Worm (Caenorhabditis elegans) whole organism, midembryonic: Measurements from ENCODE around the gene acr-15.

Experiments used
- T22C8.4 ChIP-seq: fragments of 200-800 bp; sonication (Bioruptor generic); IDR thresholded peaks from 2 replicates; pipeline ENCODE4 v1.3.6; 2022; ENCODE audit warnings: missing genetic modification characterization, missing compliant biosample characterization
- cog-1 ChIP-seq: sonication (generic microtip); optimal IDR thresholded peaks from 2 replicates; lab custom pipeline; 2016; ENCODE audit warnings: missing genetic modification characterization, missing compliant biosample characterization
- flt-1 ChIP-seq: fragments of 200-800 bp; sonication (Bioruptor generic); IDR thresholded peaks from 2 replicates; pipeline ENCODE4 v1.3.6; 2022; ENCODE audit warnings: missing genetic modification characterization, missing compliant biosample characterization
- klf-2 ChIP-seq: fragments of 200-800 bp; sonication (Bioruptor generic); conservative IDR thresholded peaks from 2 replicates; pipeline ENCODE4 v1.3.6; 2022; ENCODE audit warnings: missing genetic modification reagents, missing genetic modification characterization, missing compliant biosample characterization
- med-1 ChIP-seq: sonication (generic microtip); optimal IDR thresholded peaks from 2 replicates; lab custom pipeline; 2017; ENCODE audit warnings: missing genetic modification characterization, mild to moderate bottlenecking, missing compliant biosample characterization, antibody characterized with exemption, missing genetic modification reagents; ENCODE audit not compliant: insufficient read depth
- ref-1 ChIP-seq: fragments of 200-800 bp; sonication (Bioruptor generic); conservative IDR thresholded peaks from 2 replicates; pipeline ENCODE4 v1.3.6; 2022; ENCODE audit warnings: missing genetic modification reagents, missing genetic modification characterization, missing compliant biosample characterization
- tab-1 ChIP-seq: fragments of 200-800 bp; sonication (Bioruptor generic); IDR thresholded peaks from 2 replicates; pipeline ENCODE4 v1.3.6; 2022; ENCODE audit warnings: missing genetic modification characterization, missing compliant biosample characterization
- ztf-23 ChIP-seq: fragments of 200-800 bp; sonication (Bioruptor generic); IDR thresholded peaks from 2 replicates; pipeline ENCODE4 v1.3.6; 2022; ENCODE audit warnings: missing genetic modification reagents, missing genetic modification characterization, missing compliant biosample characterization
- ztf-29 ChIP-seq: fragments of 200-800 bp; sonication (Bioruptor generic); IDR thresholded peaks from 2 replicates; pipeline ENCODE4 v1.3.6; 2022; ENCODE audit warnings: missing genetic modification reagents, missing genetic modification characterization, missing compliant biosample characterization

acr-15 gene

ce11 chrV:8533916-8534315, 18.6 kb upstream of the acr-15 start:
- TF ChIP-seq flt-1: no peak
- no peak for TF ChIP-seq T22C8.4 (GFP tag; lab: Robert Waterston, UW)
- TF ChIP-seq ref-1 (GFP tag; lab: Robert Waterston, UW): no peak
- no peak for TF ChIP-seq med-1
- TF ChIP-seq tab-1: no peak
- TF ChIP-seq ztf-29 (GFP tag; lab: Robert Waterston, UW): no peak
- TF ChIP-seq cog-1: no peak
- TF ChIP-seq klf-2 (GFP tag; lab: Robert Waterston, UW): no peak
- no peak for TF ChIP-seq ztf-23 (GFP tag; lab: Robert Waterston, UW)

DNA sequence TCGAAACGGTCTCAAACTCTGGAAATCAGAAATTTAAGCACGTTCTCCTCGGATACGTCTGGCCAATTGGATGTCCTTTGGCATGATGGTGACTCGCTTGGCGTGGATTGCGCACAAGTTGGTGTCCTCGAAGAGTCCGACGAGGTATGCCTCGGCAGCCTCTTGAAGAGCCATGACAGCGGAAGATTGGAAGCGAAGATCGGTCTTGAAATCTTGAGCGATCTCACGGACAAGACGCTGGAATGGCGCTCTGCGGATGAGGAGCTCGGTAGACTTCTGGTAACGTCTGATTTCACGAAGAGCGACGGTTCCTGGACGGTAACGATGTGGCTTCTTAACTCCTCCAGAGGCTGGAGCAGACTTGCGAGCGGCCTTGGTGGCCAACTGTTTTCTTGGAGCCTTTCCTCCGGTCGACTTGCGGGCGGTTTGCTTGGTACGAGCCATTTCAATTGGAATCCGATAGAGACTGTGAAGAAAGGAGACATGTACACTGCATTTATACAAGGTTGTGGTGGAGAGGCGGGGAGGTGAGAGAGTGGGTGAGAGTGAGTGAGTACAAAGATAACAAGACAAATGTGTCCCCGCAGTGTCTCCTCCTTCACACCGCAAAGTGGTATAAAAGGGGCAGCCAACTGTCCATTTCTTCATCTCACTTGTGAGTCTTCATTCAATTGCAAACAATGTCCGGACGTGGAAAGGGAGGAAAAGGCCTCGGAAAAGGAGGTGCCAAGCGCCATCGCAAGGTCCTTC, 17.8 kb upstream of the acr-15 start, which contains the start of the genes his-6 and his-5:
TSS of gene his-6 (minus strand) at position 444 of the 750 bp plus-strand sequence.
TSS of gene his-5 (plus strand) at position 681 of the 750 bp plus-strand sequence.
- peak; percentile 31; the same call in 1 of the 2 replicates for TF ChIP-seq ztf-29 (GFP tag; lab: Robert Waterston, UW)
- peak; percentile 73; the same call in 1 of the 2 replicates for TF ChIP-seq ztf-23 (GFP tag; lab: Robert Waterston, UW)
- 0 out of 2 replicates have a peak, but pooled peaks have one; percentile 29 for TF ChIP-seq klf-2 (GFP tag; lab: Robert Waterston, UW)
- TF ChIP-seq cog-1: peak; percentile 2
- TF ChIP-seq flt-1: peak; percentile 72

DNA sequence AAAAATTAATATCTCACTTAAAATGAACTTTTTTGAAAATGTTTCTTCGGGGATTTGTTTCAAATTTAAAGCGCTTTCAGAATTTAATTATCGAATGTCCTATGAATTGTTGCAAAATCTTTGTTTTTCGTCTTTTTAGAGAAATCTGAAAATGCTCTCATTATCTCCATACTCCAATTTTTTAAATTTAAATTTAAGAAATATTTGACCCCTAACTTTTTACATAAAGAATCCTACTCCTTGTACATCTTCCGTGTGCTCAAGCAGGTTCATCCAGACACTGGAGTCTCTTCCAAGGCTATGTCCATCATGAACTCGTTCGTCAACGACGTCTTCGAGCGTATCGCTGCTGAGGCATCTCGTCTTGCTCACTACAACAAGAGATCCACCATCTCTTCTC, 16.3 kb upstream of the acr-15 start, which contains the start of gene his-39:
TSS of gene his-39 (plus strand) at position 301 of the 400 bp plus-strand sequence.
- no peak for TF ChIP-seq tab-1
- no peak for TF ChIP-seq ref-1 (GFP tag; lab: Robert Waterston, UW)
- TF ChIP-seq cog-1: no peak
- no peak for TF ChIP-seq ztf-23 (GFP tag; lab: Robert Waterston, UW)
- TF ChIP-seq klf-2 (GFP tag; lab: Robert Waterston, UW): no peak
- TF ChIP-seq T22C8.4 (GFP tag; lab: Robert Waterston, UW): no peak
- TF ChIP-seq med-1: no peak
- no peak for TF ChIP-seq ztf-29 (GFP tag; lab: Robert Waterston, UW)
- TF ChIP-seq flt-1: no peak

DNA sequence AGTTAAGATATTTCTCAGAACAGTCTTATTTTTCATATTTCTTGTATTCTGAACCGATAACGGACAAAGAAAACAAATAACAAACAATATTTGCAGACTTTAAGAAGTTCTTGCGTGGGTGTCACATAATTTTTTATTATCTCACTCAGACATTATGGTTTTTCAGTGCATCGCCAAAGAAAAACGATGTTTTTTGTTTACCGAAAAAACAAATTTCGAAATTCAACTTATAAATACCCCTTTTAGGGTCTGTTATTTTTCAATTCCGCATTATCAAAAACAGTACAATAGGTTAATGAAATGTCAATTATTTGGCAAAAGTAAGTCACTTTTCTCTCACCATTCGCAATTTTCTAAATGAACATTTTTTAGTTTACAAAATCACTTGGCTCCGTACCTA, 15.5 kb upstream of the acr-15 start, which contains the start of gene otpl-4:
TSS of gene otpl-4 (plus strand) at position 301 of the 400 bp plus-strand sequence.
- TF ChIP-seq tab-1: no peak
- no peak for TF ChIP-seq med-1
- no peak for TF ChIP-seq ztf-29 (GFP tag; lab: Robert Waterston, UW)
- TF ChIP-seq T22C8.4 (GFP tag; lab: Robert Waterston, UW): no peak
- TF ChIP-seq flt-1: no peak
- no peak for TF ChIP-seq cog-1
- TF ChIP-seq klf-2 (GFP tag; lab: Robert Waterston, UW): no peak
- TF ChIP-seq ref-1 (GFP tag; lab: Robert Waterston, UW): no peak
- TF ChIP-seq ztf-23 (GFP tag; lab: Robert Waterston, UW): no peak

DNA sequence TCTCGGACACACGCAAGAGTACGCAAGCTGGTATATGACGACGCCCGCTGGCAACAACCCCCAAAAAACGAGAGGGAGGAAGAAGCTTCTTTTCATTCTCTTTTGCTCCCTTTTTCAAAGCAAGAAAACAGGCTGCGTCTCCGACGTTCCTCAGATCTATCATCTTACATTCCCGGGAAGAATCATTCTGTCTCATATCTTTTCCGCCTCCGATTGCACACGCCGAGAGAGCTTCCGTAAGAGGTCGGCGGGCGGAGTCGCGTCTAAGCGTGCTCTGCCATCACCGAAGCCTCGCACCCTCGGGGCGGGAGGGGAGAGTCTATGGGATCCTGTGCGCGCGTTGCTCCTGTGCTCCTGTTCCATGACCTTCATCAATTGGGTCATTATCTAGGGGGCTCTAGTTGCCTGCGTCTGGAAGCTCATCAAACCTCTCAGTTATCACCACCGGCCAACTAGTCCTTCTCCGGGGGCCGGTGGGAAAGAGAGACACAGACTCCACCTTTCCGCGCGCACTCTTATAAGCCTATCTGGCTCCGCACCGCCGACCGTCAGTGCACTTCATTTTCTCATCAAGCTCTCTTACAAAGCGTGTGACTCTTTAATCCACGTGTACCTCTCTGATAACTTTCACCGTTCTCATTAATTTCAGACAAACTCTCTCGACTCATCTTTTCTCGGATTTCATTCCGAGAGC, 6.8 kb upstream of the acr-15 start, which contains the start of the genes slc-17.8 and asns-1:
TSS of gene slc-17.8 (minus strand) at position 51 of the 694 bp plus-strand sequence.
TSS of gene asns-1 (plus strand) at position 644 of the 694 bp plus-strand sequence.
- TF ChIP-seq ztf-23 (GFP tag; lab: Robert Waterston, UW) (no peak), ref-1 (GFP tag; lab: Robert Waterston, UW) (no peak), med-1 (no peak), T22C8.4 (GFP tag; lab: Robert Waterston, UW) (no peak), flt-1 (no peak), klf-2 (GFP tag; lab: Robert Waterston, UW) (no peak), tab-1 (no peak), cog-1 (no peak), ztf-29 (GFP tag; lab: Robert Waterston, UW) (no peak)

ce11 chrV:8548989-8549388, 3.5 kb upstream of the acr-15 start, which contains the start of gene stdh-4:
Gene stdh-4, plus strand, starts transcription at chrV:8549289.
- TF ChIP-seq ztf-29 (GFP tag; lab: Robert Waterston, UW): no peak

- TF ChIP-seq ztf-29 (GFP tag; lab: Robert Waterston, UW) (no peak), klf-2 (GFP tag; lab: Robert Waterston, UW) (no peak), T22C8.4 (GFP tag; lab: Robert Waterston, UW) (no peak), cog-1 (no peak), ztf-23 (GFP tag; lab: Robert Waterston, UW) (no peak), tab-1 (no peak), ref-1 (GFP tag; lab: Robert Waterston, UW) (no peak), flt-1 (no peak), med-1 (no peak)
These were observed 3.5 kb downstream of the acr-15 start for ce11 chrV:8555955-8556354.

DNA sequence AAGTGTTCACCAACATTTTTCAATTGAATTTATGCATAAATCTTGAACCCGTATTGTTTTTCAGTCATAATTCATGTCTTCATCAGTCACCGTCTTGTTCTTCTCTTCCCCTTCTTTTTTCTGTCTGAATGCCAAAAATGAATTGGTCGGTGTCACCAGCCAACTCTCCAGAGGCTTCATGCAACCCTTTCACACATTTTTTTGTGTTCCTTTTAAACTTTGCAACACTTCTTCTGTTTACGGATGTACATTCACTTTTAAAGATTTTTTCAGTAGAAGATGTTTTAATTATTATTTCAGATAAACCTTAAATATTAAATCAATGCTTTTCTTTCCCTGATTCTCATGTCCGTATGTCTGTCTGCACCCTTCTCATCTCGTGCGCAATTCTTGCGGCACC, 8.4 kb downstream of the acr-15 start, which contains the start of gene acr-16:
TSS of gene acr-16 (plus strand) at position 301 of the 400 bp plus-strand sequence.
- TF ChIP-seq med-1: no peak
- no peak for TF ChIP-seq cog-1
- TF ChIP-seq ref-1 (GFP tag; lab: Robert Waterston, UW): no peak
- TF ChIP-seq tab-1: no peak
- TF ChIP-seq flt-1: no peak
- TF ChIP-seq ztf-29 (GFP tag; lab: Robert Waterston, UW): no peak

ce11 chrV:8565075-8565474, 12.6 kb downstream of the acr-15 start, which contains the start of gene F25G6.8:
Gene F25G6.8, minus strand, starts transcription at chrV:8565175.
- TF ChIP-seq T22C8.4 (GFP tag; lab: Robert Waterston, UW): no peak
- TF ChIP-seq klf-2 (GFP tag; lab: Robert Waterston, UW): no peak
- no peak for TF ChIP-seq ztf-29 (GFP tag; lab: Robert Waterston, UW)
- TF ChIP-seq cog-1: no peak

ce11 chrV:8569172-8569571, 16.7 kb downstream of the acr-15 start:
- TF ChIP-seq tab-1: no peak
